Worm (Caenorhabditis elegans) whole organism, L1 larva: ENCODE measurements around the gene srbc-44.

ENCODE experiments used
- C04F5.9 ChIP-seq: sonication (generic microtip); optimal IDR thresholded peaks from 2 replicates; lab custom pipeline; 2016; ENCODE audit warnings: missing genetic modification characterization, missing compliant biosample characterization
- C34B4.2 ChIP-seq: sonication (generic microtip); optimal IDR thresholded peaks from 2 replicates; lab custom pipeline; 2017; ENCODE audit warnings: mild to moderate bottlenecking, missing genetic modification characterization, missing compliant biosample characterization
- F16B12.6 ChIP-seq: fragments of 150-350 bp; optimal IDR thresholded peaks from 2 replicates; lab custom pipeline; 2014; ENCODE audit warnings: missing biosample characterization, missing genetic modification characterization
- Y116A8C.19 ChIP-seq: sonication (generic microtip); optimal IDR thresholded peaks from 2 replicates; lab custom pipeline; 2016; ENCODE audit warnings: missing compliant biosample characterization, missing genetic modification characterization, borderline replicate concordance
- aly-2 ChIP-seq: fragments of 150-350 bp; optimal IDR thresholded peaks from 2 replicates; lab custom pipeline; 2014; ENCODE audit warnings: missing biosample characterization, missing genetic modification characterization
- ama-1 ChIP-seq: fragments of 150-350 bp; optimal IDR thresholded peaks from 2 replicates; lab custom pipeline; 2014
- ceh-63 ChIP-seq: fragments of 200-800 bp; sonication (Bioruptor generic); optimal IDR thresholded peaks from 2 replicates; lab custom pipeline; 2018; ENCODE audit warnings: mild to moderate bottlenecking, missing genetic modification characterization, missing compliant biosample characterization
- ceh-88 ChIP-seq: fragments of 200-800 bp; sonication (Bioruptor generic); IDR thresholded peaks from 2 replicates; pipeline ENCODE4 v1.3.6; 2022; ENCODE audit warnings: missing genetic modification characterization, missing compliant biosample characterization
- dpl-1 ChIP-seq, 3 experiments: fragments of 150-350 bp in 2 of 3; sonication (generic microtip) in 1 of 3; optimal IDR thresholded peaks; 2 replicates each; lab custom pipeline; 2014 to 2017; ENCODE audit warnings: missing biosample characterization in 3 of 3, missing genetic modification characterization in 3 of 3, missing genetic modification reagents in 3 of 3
- dsc-1 ChIP-seq: sonication (generic microtip); optimal IDR thresholded peaks from 2 replicates; lab custom pipeline; 2016; ENCODE audit warnings: mild to moderate bottlenecking, missing genetic modification characterization, missing compliant biosample characterization
- efl-1 ChIP-seq, 4 experiments: fragments of 150-350 bp; optimal IDR thresholded peaks in 3 of 4; peaks in 1 of 4; 1 replicate in 1 of 4; 2 replicates in 3 of 4; lab custom pipeline; 2014; ENCODE audit warnings: missing biosample characterization in 2 of 4, missing genetic modification characterization in 2 of 4, missing genetic modification reagents in 2 of 4
- efl-3 ChIP-seq: fragments of 200-800 bp; sonication (Bioruptor generic); optimal IDR thresholded peaks from 2 replicates; lab custom pipeline; 2018; ENCODE audit warnings: mild to moderate bottlenecking, missing genetic modification characterization, missing compliant biosample characterization
- elt-2 ChIP-seq: sonication (generic microtip); optimal IDR thresholded peaks from 2 replicates; lab custom pipeline; 2016; ENCODE audit warnings: missing genetic modification characterization, mild to moderate bottlenecking, inconsistent platforms, missing compliant biosample characterization, missing genetic modification reagents
- elt-3 ChIP-seq, 6 experiments: fragments of 150-350 bp in 1 of 6; sonication (generic microtip); optimal IDR thresholded peaks; 2 replicates each; lab custom pipeline; 2017 to 2018; ENCODE audit warnings: missing biosample characterization in 6 of 6, missing genetic modification characterization in 6 of 6, inconsistent platforms in 1 of 6
- fkh-10 ChIP-seq: sonication (generic microtip); optimal IDR thresholded peaks from 2 replicates; lab custom pipeline; 2017; ENCODE audit warnings: missing biosample characterization, missing genetic modification reagents, missing genetic modification characterization
- fkh-4 ChIP-seq: sonication (generic microtip); optimal IDR thresholded peaks from 2 replicates; lab custom pipeline; 2016; ENCODE audit warnings: missing compliant biosample characterization, missing genetic modification characterization, borderline replicate concordance
- fkh-8 ChIP-seq: sonication (generic microtip); optimal IDR thresholded peaks from 2 replicates; lab custom pipeline; 2016; ENCODE audit warnings: mild to moderate bottlenecking, missing genetic modification characterization, missing compliant biosample characterization
- irx-1 ChIP-seq: sonication (generic microtip); optimal IDR thresholded peaks from 2 replicates; lab custom pipeline; 2016; ENCODE audit warnings: missing genetic modification characterization, missing compliant biosample characterization
- lin-13 ChIP-seq: fragments of 150-350 bp; optimal IDR thresholded peaks from 2 replicates; lab custom pipeline; 2014; ENCODE audit warnings: missing biosample characterization, missing genetic modification reagents, missing genetic modification characterization
- lin-14 ChIP-seq: fragments of 200-800 bp; sonication (Bioruptor generic); optimal IDR thresholded peaks from 2 replicates; lab custom pipeline; 2018; ENCODE audit warnings: mild to moderate bottlenecking, missing genetic modification characterization, moderate library complexity, missing compliant biosample characterization
- lin-15B ChIP-seq: fragments of 150-350 bp; sonication (generic microtip); optimal IDR thresholded peaks from 3 replicates; lab custom pipeline; 2014; ENCODE audit warnings: missing biosample characterization, missing genetic modification characterization
- lin-35 ChIP-seq, 2 experiments: fragments of 150-350 bp; optimal IDR thresholded peaks; 2 replicates each; lab custom pipeline; 2014; ENCODE audit warnings: missing biosample characterization in 2 of 2, missing genetic modification characterization in 2 of 2, missing genetic modification reagents in 2 of 2
- lin-39 ChIP-seq: fragments of 150-350 bp; optimal IDR thresholded peaks from 2 replicates; lab custom pipeline; 2014; ENCODE audit warnings: missing biosample characterization, missing genetic modification reagents, missing genetic modification characterization
- lir-3 ChIP-seq: sonication (generic microtip); optimal IDR thresholded peaks from 2 replicates; lab custom pipeline; 2016; ENCODE audit warnings: mild to moderate bottlenecking, missing genetic modification characterization, moderate library complexity, missing compliant biosample characterization; ENCODE audit not compliant: poor library complexity
- mdl-1 ChIP-seq, 2 experiments: fragments of 150-350 bp; optimal IDR thresholded peaks; 2 replicates each; lab custom pipeline; 2014 to 2017; ENCODE audit warnings: missing biosample characterization in 2 of 2, missing genetic modification characterization in 2 of 2, inconsistent platforms in 1 of 2
- nhr-11 ChIP-seq: fragments of 150-350 bp; optimal IDR thresholded peaks from 2 replicates; lab custom pipeline; 2014; ENCODE audit warnings: missing biosample characterization, missing genetic modification characterization
- nhr-12 ChIP-seq: sonication (generic microtip); optimal IDR thresholded peaks from 2 replicates; lab custom pipeline; 2017; ENCODE audit warnings: missing biosample characterization, missing genetic modification characterization
- nhr-19 ChIP-seq: fragments of 200-800 bp; sonication (Bioruptor generic); conservative IDR thresholded peaks from 2 replicates; pipeline ENCODE4 v1.3.6; 2022; ENCODE audit warnings: missing genetic modification characterization, missing compliant biosample characterization
- nhr-47 ChIP-seq: sonication (generic microtip); optimal IDR thresholded peaks from 2 replicates; lab custom pipeline; 2016; ENCODE audit warnings: mild to moderate bottlenecking, missing genetic modification characterization, moderate library complexity, missing compliant biosample characterization
- nhr-71 ChIP-seq: sonication (generic microtip); optimal IDR thresholded peaks from 2 replicates; lab custom pipeline; 2016; ENCODE audit warnings: mild to moderate bottlenecking, missing genetic modification characterization, moderate library complexity, missing compliant biosample characterization
- nhr-85 ChIP-seq: sonication (generic microtip); peaks from one replicate; lab custom pipeline; 2016; ENCODE audit warnings: missing genetic modification characterization, inconsistent platforms, missing compliant biosample characterization
- pag-3 ChIP-seq: sonication (generic microtip); optimal IDR thresholded peaks from 2 replicates; lab custom pipeline; 2017; ENCODE audit warnings: missing genetic modification characterization, mild to moderate bottlenecking, missing compliant biosample characterization, antibody characterized with exemption, borderline replicate concordance; ENCODE audit not compliant: insufficient read depth
- pax-3 ChIP-seq: fragments of 200-800 bp; sonication (Bioruptor generic); optimal IDR thresholded peaks from 2 replicates; lab custom pipeline; 2018; ENCODE audit warnings: mild to moderate bottlenecking, missing genetic modification characterization, moderate library complexity, missing compliant biosample characterization
- pqm-1 ChIP-seq: sonication (generic microtip); optimal IDR thresholded peaks from 3 replicates; lab custom pipeline; 2017; ENCODE audit warnings: missing biosample characterization, missing genetic modification characterization
- rnt-1 ChIP-seq: sonication (generic microtip); optimal IDR thresholded peaks from 2 replicates; lab custom pipeline; 2016; ENCODE audit warnings: mild to moderate bottlenecking, missing genetic modification characterization, moderate library complexity, missing compliant biosample characterization
- skn-1 ChIP-seq: fragments of 150-350 bp; optimal IDR thresholded peaks from 2 replicates; lab custom pipeline; 2014; ENCODE audit warnings: missing biosample characterization, missing genetic modification characterization
- snu-23 ChIP-seq: sonication (generic microtip); optimal IDR thresholded peaks from 2 replicates; lab custom pipeline; 2016; ENCODE audit warnings: missing genetic modification characterization, missing compliant biosample characterization
- sox-4 ChIP-seq: sonication (generic microtip); optimal IDR thresholded peaks from 2 replicates; lab custom pipeline; 2016; ENCODE audit warnings: missing genetic modification characterization, missing compliant biosample characterization
- sptf-1 ChIP-seq: fragments of 150-350 bp; optimal IDR thresholded peaks from 2 replicates; lab custom pipeline; 2014; ENCODE audit warnings: missing biosample characterization, missing genetic modification characterization
- sup-37 ChIP-seq: fragments of 200-800 bp; sonication (Bioruptor generic); optimal IDR thresholded peaks from 2 replicates; lab custom pipeline; 2018; ENCODE audit warnings: mild to moderate bottlenecking, missing genetic modification characterization, missing compliant biosample characterization
- swsn-7 ChIP-seq: sonication (generic microtip); optimal IDR thresholded peaks from 2 replicates; lab custom pipeline; 2016; ENCODE audit warnings: missing genetic modification characterization, missing compliant biosample characterization
- unc-130 ChIP-seq: fragments of 150-350 bp; optimal IDR thresholded peaks from 2 replicates; lab custom pipeline; 2017; ENCODE audit warnings: missing biosample characterization, missing genetic modification characterization, inconsistent platforms
- unc-62 ChIP-seq: fragments of 150-350 bp; optimal IDR thresholded peaks from 2 replicates; lab custom pipeline; 2014; ENCODE audit warnings: missing biosample characterization, missing genetic modification reagents, missing genetic modification characterization
- unc-86 ChIP-seq: sonication (generic microtip); optimal IDR thresholded peaks from 2 replicates; lab custom pipeline; 2016; ENCODE audit warnings: missing genetic modification characterization, missing compliant biosample characterization
- vab-15 ChIP-seq: sonication (generic microtip); optimal IDR thresholded peaks from 2 replicates; lab custom pipeline; 2017; ENCODE audit warnings: missing genotype, mild to moderate bottlenecking, missing genetic modification characterization, missing compliant biosample characterization
- ztf-11 ChIP-seq, 2 experiments: sonication (generic microtip); optimal IDR thresholded peaks; 2 replicates each; lab custom pipeline; 2016 to 2017; ENCODE audit warnings: missing genetic modification characterization in 2 of 2, missing biosample characterization in 1 of 2, missing compliant biosample characterization in 1 of 2
- ztf-4 ChIP-seq: fragments of 150-350 bp; optimal IDR thresholded peaks from 2 replicates; lab custom pipeline; 2014; ENCODE audit warnings: missing biosample characterization, missing genetic modification characterization

The srbc-44 gene

ce11 chrV:12786340-12786739 lies 2.0 kb downstream of the srbc-44 start:
- TF ChIP-seq irx-1 (tag; lab: Kevin White, UChicago), result no peak
- no peak for TF ChIP-seq sup-37 (GFP tag; lab: Kevin White, UChicago)
- no peak for TF ChIP-seq elt-3 (tag; optimal IDR thresholded peaks at IDR 0.05; lab: Kevin White, UChicago)
- no peak for TF ChIP-seq mdl-1 (tag; optimal IDR thresholded peaks at IDR 0.05; lab: Kevin White, UChicago)
- TF ChIP-seq nhr-19, result no peak
- TF ChIP-seq unc-130 (tag; lab: Kevin White, UChicago), result no peak
- no peak for TF ChIP-seq pqm-1 (tag; lab: Kevin White, UChicago)
- no peak for TF ChIP-seq rnt-1 (tag; lab: Kevin White, UChicago)
- no peak for TF ChIP-seq nhr-11
- peak; percentile 68 for TF ChIP-seq pax-3 (tag; lab: Kevin White, UChicago)
- TF ChIP-seq efl-3 (GFP tag; lab: Kevin White, UChicago), result no peak
- TF ChIP-seq dsc-1, result peak; percentile 59
- no peak for TF ChIP-seq sptf-1
- no peak for TF ChIP-seq pag-3 (tag; lab: Kevin White, UChicago)

- TF ChIP-seq pax-3 (tag; lab: Kevin White, UChicago) (peak; percentile 41), nhr-11 (no peak), lir-3 (tag; lab: Kevin White, UChicago) (no peak), aly-2 (tag; lab: Kevin White, UChicago) (no peak), fkh-8 (tag; lab: Kevin White, UChicago) (peak; percentile 7), elt-2 (no peak), skn-1 (no peak), F16B12.6 (tag; lab: Kevin White, UChicago) (no peak), ztf-11 (tag; optimal IDR thresholded peaks at IDR 0.05; lab: Kevin White, UChicago) (no peak), lin-13 (no peak)
Observed at ce11 chrV:12784861-12785260, 3.5 kb downstream of the srbc-44 start, which contains the start of gene sre-20. Gene sre-20, minus strand, starts transcription at chrV:12784961.

- peak; percentile 38 for TF ChIP-seq lin-14 (GFP tag; lab: Kevin White, UChicago)
- TF ChIP-seq lin-15B (tag; lab: Kevin White, UChicago), result no peak
- TF ChIP-seq ceh-63 (GFP tag; lab: Kevin White, UChicago), result no peak
- no peak for TF ChIP-seq Y116A8C.19
- TF ChIP-seq swsn-7 (tag; lab: Kevin White, UChicago), result peak; percentile 36
- peak; percentile 38 for TF ChIP-seq vab-15 (tag; lab: Kevin White, UChicago)
- peak; percentile 53 for TF ChIP-seq rnt-1 (tag; lab: Kevin White, UChicago)
- no peak for TF ChIP-seq irx-1 (tag; lab: Kevin White, UChicago)
- TF ChIP-seq elt-3 (tag; optimal IDR thresholded peaks at IDR 0.05; lab: Kevin White, UChicago), result peak in 1 of 6 experiments; percentile 23
- no peak for TF ChIP-seq unc-86 (tag; lab: Kevin White, UChicago)
- no peak for TF ChIP-seq sox-4 (tag; lab: Kevin White, UChicago)
- peak; percentile 3 for TF ChIP-seq ztf-4
- no peak for TF ChIP-seq lin-39 (tag; lab: Kevin White, UChicago)
- TF ChIP-seq fkh-4 (tag; lab: Kevin White, UChicago), result no peak
- no peak for TF ChIP-seq nhr-11
- no peak for TF ChIP-seq ceh-88 (GFP tag; lab: Robert Waterston, UW)
- TF ChIP-seq C34B4.2 (tag; lab: Kevin White, UChicago), result no peak
- no peak for TF ChIP-seq nhr-12
- TF ChIP-seq lin-35 (GFP tag; optimal IDR thresholded peaks at IDR 0.05; lab: Kevin White, UChicago), result peak; percentile 20 to 66
- no peak for TF ChIP-seq fkh-10 (GFP tag; lab: Kevin White, UChicago)
- TF ChIP-seq dpl-1 (GFP tag; optimal IDR thresholded peaks at IDR 0.05; lab: Kevin White, UChicago), result peak; percentile 3 to 44 (median 43)
- peak; percentile 30 for TF ChIP-seq dsc-1
- peak; percentile 49 for TF ChIP-seq nhr-71 (tag; lab: Kevin White, UChicago)
- peak; percentile 61 for TF ChIP-seq snu-23 (GFP tag; lab: Kevin White, UChicago)
- no peak for TF ChIP-seq ama-1 (lab: Kevin White, UChicago)
- TF ChIP-seq F16B12.6 (tag; lab: Kevin White, UChicago), result no peak
- TF ChIP-seq efl-1 (optimal IDR thresholded peaks at IDR 0.05; lab: Kevin White, UChicago), result peak; percentile 35 to 51
- TF ChIP-seq efl-1 (GFP tag; optimal IDR thresholded peaks at IDR 0.05 in 1 of 2; lab: Kevin White, UChicago), result peak; percentile 41 to 93
- peak; percentile 9 for TF ChIP-seq lir-3 (tag; lab: Kevin White, UChicago)
- TF ChIP-seq nhr-47, result peak; percentile 61
- no peak for TF ChIP-seq unc-62
- TF ChIP-seq pqm-1 (tag; lab: Kevin White, UChicago), result no peak
- TF ChIP-seq nhr-19, result peak; percentile 54
- TF ChIP-seq nhr-85, result peak; percentile 46
- TF ChIP-seq C04F5.9 (tag; lab: Kevin White, UChicago), result no peak
Observed at ce11 chrV:12780248-12780647, 8.1 kb downstream of the srbc-44 start.
